Worm (Caenorhabditis elegans): ENCODE measurements around the gene ddx-23.

ddx-23 gene

ce11 chrIII:5835163-5835871, 17.8 kb downstream of the ddx-23 start:
- TF ChIP-seq pha-4 (tag; optimal IDR thresholded peaks at IDR 0.05): no peak
- TF ChIP-seq unc-120 (tag; optimal IDR thresholded peaks at IDR 0.05; ENCODE audit: poor library complexity, severe bottlenecking): peak; percentile 53
- TF ChIP-seq elt-3 (tag; optimal IDR thresholded peaks at IDR 0.05): peak; percentile 10
- TF ChIP-seq hlh-1 (tag; optimal IDR thresholded peaks at IDR 0.05): peak; percentile 88

- TF ChIP-seq unc-39 (tag; optimal IDR thresholded peaks at IDR 0.05): no peak
- TF ChIP-seq lsy-2 (tag; optimal IDR thresholded peaks at IDR 0.05): no peak
- peak; percentile 54 for TF ChIP-seq ces-1 (GFP tag; optimal IDR thresholded peaks at IDR 0.05)
Measured at ce11 chrIII:5834663-5835062, 18.4 kb downstream of the ddx-23 start.

ce11 chrIII:5834053-5834452, 19.0 kb downstream of the ddx-23 start, which contains the start of gene R12B2.6:
TSS of gene R12B2.6 (minus strand) at chrIII:5834153.
- TF ChIP-seq nhr-76 (tag; optimal IDR thresholded peaks at IDR 0.05) (no peak), ceh-39 (tag; optimal IDR thresholded peaks at IDR 0.05) (no peak), flh-1 (GFP tag; optimal IDR thresholded peaks at IDR 0.05) (no peak), cnd-1 (tag; optimal IDR thresholded peaks at IDR 0.05) (no peak), pha-4 (tag; optimal IDR thresholded peaks at IDR 0.05) (no peak), ceh-43 (GFP tag; optimal IDR thresholded peaks at IDR 0.05) (no peak), sptf-1 (tag; optimal IDR thresholded peaks at IDR 0.05) (no peak), ztf-11 (tag; optimal IDR thresholded peaks at IDR 0.05) (no peak), elt-3 (tag; optimal IDR thresholded peaks at IDR 0.05) (no peak), hlh-1 (tag; optimal IDR thresholded peaks at IDR 0.05) (no peak), tbx-8 (GFP tag; optimal IDR thresholded peaks at IDR 0.05) (no peak)

- TF ChIP-seq drap-1 (GFP tag; optimal IDR thresholded peaks at IDR 0.05) (no peak), mls-2 (tag; optimal IDR thresholded peaks at IDR 0.05) (no peak), lin-32 (GFP tag; optimal IDR thresholded peaks at IDR 0.05) (no peak), mab-5 (tag; optimal IDR thresholded peaks at IDR 0.05) (no peak), unc-120 (tag; optimal IDR thresholded peaks at IDR 0.05; ENCODE audit: poor library complexity, severe bottlenecking) (no peak), zip-8 (tag; optimal IDR thresholded peaks at IDR 0.05) (no peak), elt-1 (tag; optimal IDR thresholded peaks at IDR 0.05; ENCODE audit: borderline replicate concordance, insufficient read depth) (no peak), ztf-11 (tag; optimal IDR thresholded peaks at IDR 0.05) (no peak), pha-4 (tag; optimal IDR thresholded peaks at IDR 0.05) (no peak), sptf-1 (tag; optimal IDR thresholded peaks at IDR 0.05) (no peak), ham-2 (GFP tag; optimal IDR thresholded peaks at IDR 0.05) (no peak), elt-3 (tag; optimal IDR thresholded peaks at IDR 0.05) (no peak), unc-62 (GFP tag; optimal IDR thresholded peaks at IDR 0.05) (no peak), nhr-28 (tag; optimal IDR thresholded peaks at IDR 0.05) (no peak)
Measured at ce11 chrIII:5833376-5833775, 19.7 kb downstream of the ddx-23 start, which contains the start of the genes R12B2.13 and mdt-15. TSS of gene R12B2.13 (minus strand) at chrIII:5833476. TSS of gene mdt-15 (minus strand) at chrIII:5833751.

- TF ChIP-seq nhr-76 (tag; optimal IDR thresholded peaks at IDR 0.05): no peak
- no peak for TF ChIP-seq sem-2 (GFP tag; optimal IDR thresholded peaks at IDR 0.05)
- TF ChIP-seq hlh-1 (tag; optimal IDR thresholded peaks at IDR 0.05): no peak
- TF ChIP-seq bed-3 (GFP tag; optimal IDR thresholded peaks at IDR 0.05): no peak
- TF ChIP-seq zip-8 (tag; optimal IDR thresholded peaks at IDR 0.05): no peak
- TF ChIP-seq tbx-8 (GFP tag; optimal IDR thresholded peaks at IDR 0.05): no peak
- no peak for TF ChIP-seq nhr-2 (tag; optimal IDR thresholded peaks at IDR 0.05)
- no peak for TF ChIP-seq M03D4.4 (tag; optimal IDR thresholded peaks at IDR 0.05)
- no peak for TF ChIP-seq nhr-12 (tag; optimal IDR thresholded peaks at IDR 0.05)
- TF ChIP-seq unc-120 (tag; optimal IDR thresholded peaks at IDR 0.05; ENCODE audit: poor library complexity, severe bottlenecking): no peak
- TF ChIP-seq ces-1 (GFP tag; optimal IDR thresholded peaks at IDR 0.05): no peak
- TF ChIP-seq lsy-2 (tag; optimal IDR thresholded peaks at IDR 0.05): no peak
- TF ChIP-seq ceh-43 (GFP tag; optimal IDR thresholded peaks at IDR 0.05): no peak
- TF ChIP-seq mab-5 (tag; optimal IDR thresholded peaks at IDR 0.05): no peak
- TF ChIP-seq cnd-1 (tag; optimal IDR thresholded peaks at IDR 0.05): no peak
- TF ChIP-seq blmp-1 (tag; optimal IDR thresholded peaks at IDR 0.05): no peak
Measured at ce11 chrIII:5832442-5832841, 20.6 kb downstream of the ddx-23 start.
